Worm (Caenorhabditis elegans) whole organism, late embryonic: Measurements from ENCODE around the gene atp-2.

ENCODE experiments used
- C08G9.2 ChIP-seq: sonication (generic microtip); optimal IDR thresholded peaks from 2 replicates; lab custom pipeline; 2016; ENCODE audit warnings: mild to moderate bottlenecking, missing genetic modification characterization, moderate library complexity, missing compliant biosample characterization
- C38D4.7 ChIP-seq: fragments of 200-800 bp; sonication (Bioruptor generic); optimal IDR thresholded peaks from 2 replicates; lab custom pipeline; 2018; ENCODE audit warnings: mild to moderate bottlenecking, missing genetic modification characterization, moderate library complexity, missing compliant biosample characterization
- F13H6.1 ChIP-seq: sonication (generic microtip); optimal IDR thresholded peaks from 2 replicates; lab custom pipeline; 2016; ENCODE audit warnings: missing genetic modification characterization, missing compliant biosample characterization
- T23F11.4 ChIP-seq: fragments of 200-800 bp; sonication (Bioruptor generic); optimal IDR thresholded peaks from 2 replicates; lab custom pipeline; 2018; ENCODE audit warnings: mild to moderate bottlenecking, missing genetic modification characterization, missing compliant biosample characterization
- ahr-1 ChIP-seq: sonication (generic microtip); optimal IDR thresholded peaks from 2 replicates; lab custom pipeline; 2016; ENCODE audit warnings: missing genetic modification characterization, missing compliant biosample characterization
- ama-1 ChIP-seq: fragments of 150-350 bp; optimal IDR thresholded peaks from 2 replicates; lab custom pipeline; 2014
- ceh-14 ChIP-seq: sonication (generic microtip); optimal IDR thresholded peaks from 2 replicates; lab custom pipeline; 2016; ENCODE audit warnings: missing genotype, missing genetic modification characterization, missing compliant biosample characterization
- ceh-18 ChIP-seq: sonication (generic microtip); optimal IDR thresholded peaks from 2 replicates; lab custom pipeline; 2016; ENCODE audit warnings: missing genetic modification characterization, missing compliant biosample characterization
- ceh-19 ChIP-seq: fragments of 200-800 bp; sonication (Bioruptor generic); optimal IDR thresholded peaks from 2 replicates; lab custom pipeline; 2018; ENCODE audit warnings: mild to moderate bottlenecking, missing genetic modification characterization, missing compliant biosample characterization
- ceh-30 ChIP-seq: fragments of 150-350 bp; optimal IDR thresholded peaks from 2 replicates; lab custom pipeline; 2014; ENCODE audit warnings: missing biosample characterization, missing genetic modification characterization
- ceh-45 ChIP-seq: fragments of 200-800 bp; sonication (Bioruptor generic); IDR thresholded peaks from 2 replicates; pipeline ENCODE4 v1.3.6; 2022; ENCODE audit warnings: missing genetic modification reagents, missing genetic modification characterization, missing compliant biosample characterization
- ceh-48 ChIP-seq: sonication (generic microtip); optimal IDR thresholded peaks from 2 replicates; lab custom pipeline; 2016; ENCODE audit warnings: missing genetic modification characterization, inconsistent platforms, missing compliant biosample characterization
- ceh-9 ChIP-seq: sonication (generic microtip); optimal IDR thresholded peaks from 2 replicates; lab custom pipeline; 2016; ENCODE audit warnings: mild to moderate bottlenecking, missing genetic modification characterization, inconsistent platforms, missing compliant biosample characterization
- che-1 ChIP-seq: sonication (generic microtip); optimal IDR thresholded peaks from 2 replicates; lab custom pipeline; 2016; ENCODE audit warnings: mild to moderate bottlenecking, missing genetic modification characterization, missing compliant biosample characterization
- elt-2 ChIP-seq: sonication (generic microtip); optimal IDR thresholded peaks from 2 replicates; lab custom pipeline; 2016; ENCODE audit warnings: missing genetic modification reagents, missing genetic modification characterization, missing compliant biosample characterization
- ets-4 ChIP-seq: sonication (generic microtip); optimal IDR thresholded peaks from 2 replicates; lab custom pipeline; 2016; ENCODE audit warnings: missing genetic modification characterization, missing compliant biosample characterization
- fkh-10 ChIP-seq: fragments of 150-350 bp; optimal IDR thresholded peaks from 2 replicates; lab custom pipeline; 2014; ENCODE audit warnings: missing biosample characterization, missing genetic modification reagents, missing genetic modification characterization
- fkh-6 ChIP-seq: sonication (generic microtip); optimal IDR thresholded peaks from 2 replicates; lab custom pipeline; 2016; ENCODE audit warnings: missing genetic modification characterization, missing compliant biosample characterization
- gmeb-2 ChIP-seq: sonication (generic microtip); optimal IDR thresholded peaks from 2 replicates; lab custom pipeline; 2016; ENCODE audit warnings: missing genetic modification characterization, inconsistent platforms, missing compliant biosample characterization
- hlh-15 ChIP-seq: sonication (generic microtip); optimal IDR thresholded peaks from 2 replicates; lab custom pipeline; 2016; ENCODE audit warnings: missing genetic modification characterization, missing compliant biosample characterization
- hlh-30 ChIP-seq: sonication (generic microtip); optimal IDR thresholded peaks from 2 replicates; lab custom pipeline; 2017; ENCODE audit warnings: antibody characterized with exemption, missing genetic modification characterization, missing compliant biosample characterization; ENCODE audit not compliant: insufficient read depth
- hlh-6 ChIP-seq: sonication (generic microtip); optimal IDR thresholded peaks from 2 replicates; lab custom pipeline; 2016; ENCODE audit warnings: missing genotype, missing genetic modification characterization, missing compliant biosample characterization
- lim-6 ChIP-seq: sonication (generic microtip); optimal IDR thresholded peaks from 2 replicates; lab custom pipeline; 2016; ENCODE audit warnings: missing genetic modification characterization, missing compliant biosample characterization
- lin-11 ChIP-seq: fragments of 200-800 bp; sonication (Bioruptor generic); optimal IDR thresholded peaks from 2 replicates; lab custom pipeline; 2018; ENCODE audit warnings: mild to moderate bottlenecking, missing genetic modification characterization, missing compliant biosample characterization
- nfya-1 ChIP-seq: sonication (generic microtip); optimal IDR thresholded peaks from 2 replicates; lab custom pipeline; 2017; ENCODE audit warnings: missing genetic modification characterization, mild to moderate bottlenecking, missing compliant biosample characterization, antibody characterized with exemption, moderate library complexity
- nhr-232 ChIP-seq: sonication (generic microtip); optimal IDR thresholded peaks from 2 replicates; lab custom pipeline; 2016; ENCODE audit warnings: missing genetic modification characterization, missing compliant biosample characterization
- pha-4 ChIP-seq: fragments of 150-350 bp; optimal IDR thresholded peaks from 2 replicates; lab custom pipeline; 2018; ENCODE audit warnings: missing biosample characterization, missing genetic modification reagents, missing genetic modification characterization
- pros-1 ChIP-seq: fragments of 150-350 bp; optimal IDR thresholded peaks from 2 replicates; lab custom pipeline; 2014; ENCODE audit warnings: missing biosample characterization, missing genetic modification reagents, missing genetic modification characterization
- ref-2 ChIP-seq: sonication (generic microtip); optimal IDR thresholded peaks from 2 replicates; lab custom pipeline; 2016; ENCODE audit warnings: missing genetic modification characterization, missing compliant biosample characterization
- sox-2 ChIP-seq: fragments of 200-800 bp; sonication (Bioruptor generic); IDR thresholded peaks from 2 replicates; pipeline ENCODE4 v1.3.6; 2022; ENCODE audit warnings: missing genetic modification reagents, missing genetic modification characterization, missing compliant biosample characterization
- sox-4 ChIP-seq: sonication (generic microtip); optimal IDR thresholded peaks from 2 replicates; lab custom pipeline; 2017; ENCODE audit warnings: mild to moderate bottlenecking, missing genetic modification characterization, inconsistent platforms, missing compliant biosample characterization
- syd-9 ChIP-seq: sonication (generic microtip); optimal IDR thresholded peaks from 2 replicates; lab custom pipeline; 2016; ENCODE audit warnings: mild to moderate bottlenecking, missing genetic modification characterization, moderate library complexity, missing compliant biosample characterization
- tbx-2 ChIP-seq: sonication (generic microtip); optimal IDR thresholded peaks from 2 replicates; lab custom pipeline; 2016; ENCODE audit warnings: missing genetic modification characterization, missing compliant biosample characterization
- unc-3 ChIP-seq, 2 experiments: fragments of 200-800 bp in 1 of 2; sonication (Bioruptor generic) in 1 of 2; sonication (generic microtip) in 1 of 2; conservative IDR thresholded peaks in 1 of 2; optimal IDR thresholded peaks in 1 of 2; 2 replicates each; pipeline versions ENCODE4 v1.3.6 to Lab custom; 2016 to 2022; ENCODE audit warnings: missing compliant biosample characterization in 2 of 2, missing genetic modification characterization in 2 of 2, missing genetic modification reagents in 1 of 2
- unc-55 ChIP-seq: sonication (generic microtip); optimal IDR thresholded peaks from 2 replicates; lab custom pipeline; 2017; ENCODE audit warnings: missing biosample characterization, missing genetic modification reagents, missing genetic modification characterization
- zip-5 ChIP-seq: sonication (generic microtip); optimal IDR thresholded peaks from 2 replicates; lab custom pipeline; 2016; ENCODE audit warnings: missing genetic modification characterization, missing compliant biosample characterization

atp-2 gene

ce11 chrIII:5196298-5197045 is 31.7 kb upstream of the atp-2 start:
- TF ChIP-seq unc-55 (GFP tag; lab: Kevin White, UChicago) (no peak), ceh-45 (GFP tag; lab: Robert Waterston, UW) (no peak), ref-2 (no peak), che-1 (tag; lab: Kevin White, UChicago) (no peak), unc-3 (GFP tag; conservative IDR thresholded peaks at IDR 0.05; lab: Robert Waterston, UW) (no peak), unc-3 (tag; optimal IDR thresholded peaks at IDR 0.05; lab: Kevin White, UChicago) (no peak), tbx-2 (tag; lab: Kevin White, UChicago) (no peak), sox-2 (GFP tag; lab: Robert Waterston, UW) (no peak), fkh-10 (GFP tag; lab: Kevin White, UChicago) (no peak), fkh-6 (tag; lab: Kevin White, UChicago) (no peak), F13H6.1 (tag; lab: Kevin White, UChicago) (no peak), gmeb-2 (no peak), lin-11 (no peak), ceh-48 (tag; lab: Kevin White, UChicago) (no peak), hlh-15 (tag; lab: Kevin White, UChicago) (no peak)

DNA sequence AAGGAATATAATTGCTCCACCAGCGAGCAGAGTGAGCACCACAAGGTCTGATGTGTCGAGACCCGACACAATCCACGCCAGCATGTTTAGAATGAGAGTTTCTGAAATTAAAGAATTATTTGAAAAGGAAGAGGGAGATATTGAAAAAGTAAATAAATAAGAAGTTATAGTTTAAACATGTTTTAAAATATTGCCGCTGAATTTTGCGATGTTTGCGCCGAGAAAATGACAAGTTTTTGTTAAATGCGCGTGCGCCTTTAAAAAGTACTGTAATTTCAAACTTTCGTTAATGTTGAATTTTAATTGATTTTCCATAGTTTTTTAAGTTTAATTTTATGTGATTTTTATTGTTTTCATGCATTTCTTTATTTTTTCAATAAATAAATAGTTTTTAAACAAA is 28.6 kb upstream of the atp-2 start, which contains the start of gene emb-8:
Gene emb-8 (minus strand): TSS at position 101 of the 400 bp plus-strand sequence.
- TF ChIP-seq ceh-19 (GFP tag; lab: Kevin White, UChicago), result no peak
- no peak for TF ChIP-seq ahr-1 (tag; lab: Kevin White, UChicago)
- TF ChIP-seq hlh-30, result no peak
- TF ChIP-seq elt-2 (tag; lab: Kevin White, UChicago), result no peak
- no peak for TF ChIP-seq hlh-6 (tag; lab: Kevin White, UChicago)
- no peak for TF ChIP-seq sox-2 (GFP tag; lab: Robert Waterston, UW)
- no peak for TF ChIP-seq syd-9 (tag; lab: Kevin White, UChicago)
- TF ChIP-seq ceh-18 (tag; lab: Kevin White, UChicago), result no peak
- no peak for TF ChIP-seq ceh-30
- no peak for TF ChIP-seq C08G9.2 (tag; lab: Kevin White, UChicago)
- no peak for TF ChIP-seq F13H6.1 (tag; lab: Kevin White, UChicago)
- no peak for TF ChIP-seq ama-1 (lab: Kevin White, UChicago)
- TF ChIP-seq ceh-45 (GFP tag; lab: Robert Waterston, UW), result no peak
- TF ChIP-seq fkh-10 (GFP tag; lab: Kevin White, UChicago), result no peak
- TF ChIP-seq ceh-9, result no peak
- TF ChIP-seq ceh-14, result no peak
- no peak for TF ChIP-seq ref-2
- TF ChIP-seq C38D4.7, result no peak
- TF ChIP-seq nhr-232, result no peak
- no peak for TF ChIP-seq fkh-6 (tag; lab: Kevin White, UChicago)
- TF ChIP-seq, all 69 proteins: peak for 0

ce11 chrIII:5200349-5200748 is 27.9 kb upstream of the atp-2 start:
- TF ChIP-seq sox-4 (tag; lab: Kevin White, UChicago), result no peak
- no peak for TF ChIP-seq T23F11.4 (GFP tag; lab: Kevin White, UChicago)
- TF ChIP-seq pha-4 (tag; lab: Kevin White, UChicago), result no peak
- TF ChIP-seq syd-9 (tag; lab: Kevin White, UChicago), result no peak
- TF ChIP-seq lin-11, result no peak

DNA sequence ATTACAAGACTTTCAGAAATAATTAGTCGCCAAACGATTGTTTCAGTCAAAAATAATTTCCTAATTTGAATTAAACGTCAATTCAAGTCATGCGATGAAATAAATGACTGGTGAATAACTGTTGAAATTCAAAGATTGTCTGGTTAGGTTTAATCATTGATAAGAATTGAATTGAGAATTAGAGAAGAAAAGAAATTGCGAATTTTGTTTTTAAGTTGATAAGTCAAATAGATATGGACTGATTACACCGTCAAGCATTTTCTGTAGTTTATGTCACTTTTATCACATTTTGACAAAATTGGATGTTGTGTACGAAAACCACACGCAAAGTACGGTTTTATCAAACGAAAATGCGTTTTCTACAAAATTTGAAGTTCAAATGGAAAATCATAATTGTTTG is 26.9 kb upstream of the atp-2 start:
- TF ChIP-seq elt-2 (tag; lab: Kevin White, UChicago) (peak; percentile 47), pros-1 (tag; lab: Kevin White, UChicago) (no peak)

DNA sequence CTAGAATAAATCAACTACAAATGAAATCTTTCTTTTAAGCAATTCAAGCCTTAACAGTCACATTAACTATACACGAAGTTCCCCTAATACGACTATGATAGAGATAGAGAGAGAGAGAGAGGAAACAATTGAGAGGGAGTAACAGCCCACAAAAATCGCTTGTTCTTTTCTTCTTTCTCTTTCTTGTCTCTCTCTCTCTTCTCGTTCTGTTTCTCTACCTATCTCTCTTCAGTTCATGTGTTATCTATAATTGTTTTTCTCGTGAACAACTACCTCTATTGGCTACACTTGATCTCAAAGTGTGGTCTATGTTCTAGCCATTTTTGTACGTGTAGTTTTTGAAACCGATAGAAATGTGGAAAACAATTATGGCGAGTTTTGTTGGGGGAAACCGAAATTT is 25.6 kb upstream of the atp-2 start:
- peak; percentile 34 for TF ChIP-seq ets-4 (tag; lab: Kevin White, UChicago)
- peak; percentile 20 for TF ChIP-seq ceh-18 (tag; lab: Kevin White, UChicago)
- TF ChIP-seq ceh-48 (tag; lab: Kevin White, UChicago), result no peak
- no peak for TF ChIP-seq zip-5 (tag; lab: Kevin White, UChicago)
- peak; percentile 66 for TF ChIP-seq nfya-1 (tag; lab: Kevin White, UChicago)
- TF ChIP-seq che-1 (tag; lab: Kevin White, UChicago), result no peak
- TF ChIP-seq lim-6 (tag; lab: Kevin White, UChicago), result no peak
- peak; percentile 5 for TF ChIP-seq elt-2 (tag; lab: Kevin White, UChicago)
